Worm (Caenorhabditis elegans) whole organism, L2 larva: ENCODE results near the gene oac-21.

Experiments
- aly-2 ChIP-seq: fragments of 150-350 bp; optimal IDR thresholded peaks from 2 replicates; lab custom pipeline; 2014; ENCODE audit warnings: missing biosample characterization, missing genetic modification characterization
- nhr-11 ChIP-seq: fragments of 150-350 bp; optimal IDR thresholded peaks from 2 replicates; lab custom pipeline; 2014; ENCODE audit warnings: missing biosample characterization, missing genetic modification characterization
- ztf-11 ChIP-seq: sonication (generic microtip); optimal IDR thresholded peaks from 2 replicates; lab custom pipeline; 2017; ENCODE audit warnings: missing biosample characterization, missing genetic modification characterization

DNA sequence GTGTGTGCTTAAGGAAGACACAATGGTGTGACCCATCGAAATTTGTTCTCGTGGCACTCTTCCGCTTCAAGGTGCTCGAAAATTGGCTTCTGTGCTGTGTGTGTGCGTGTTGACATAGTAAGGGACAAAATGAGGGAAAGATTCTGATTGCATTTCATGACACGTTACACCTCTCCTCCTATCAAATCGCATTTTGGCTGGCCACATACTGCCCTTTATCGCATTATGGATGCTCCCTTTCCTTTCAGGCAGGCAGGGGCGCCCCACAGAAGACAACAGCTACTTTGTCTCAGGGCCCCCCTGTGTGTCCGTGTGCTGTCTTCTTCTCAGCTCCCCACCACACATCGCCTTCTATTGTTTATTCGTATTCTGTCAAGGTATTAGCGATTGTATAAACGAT lies 41.6 kb upstream of the oac-21 start:
- TF ChIP-seq ztf-11 (tag; lab: Kevin White, UChicago) (no peak), aly-2 (tag; lab: Kevin White, UChicago) (no peak), nhr-11 (tag; lab: Kevin White, UChicago) (no peak)
